Fruit fly (Drosophila melanogaster): ENCODE results near the gene Drsl3.

The Drsl3 gene

dm6 chr3L:3350572-3351343 lies 36.0 kb downstream of the Drsl3 start (continued):
- peak; percentile 31 for TF ChIP-seq CG17359 (tag; optimal IDR thresholded peaks at IDR 0.05)
- TF ChIP-seq shn (GFP tag; optimal IDR thresholded peaks at IDR 0.05): peak; percentile 21
- peak; percentile 6 for TF ChIP-seq NfI (GFP tag; optimal IDR thresholded peaks at IDR 0.05)
- TF ChIP-seq lilli (GFP tag; optimal IDR thresholded peaks at IDR 0.05): peak; percentile 11
- TF ChIP-seq Meics (GFP tag; optimal IDR thresholded peaks at IDR 0.05): peak; percentile 40
- TF ChIP-seq MBD-R2 (GFP tag; IDR thresholded peaks at IDR 0.05): no peak
- TF ChIP-seq sens-2 (GFP tag; IDR thresholded peaks at IDR 0.05): peak; percentile 50; the same call in 1 of the 2 replicates
- peak; percentile 24 for TF ChIP-seq CG13424 (tag; optimal IDR thresholded peaks at IDR 0.05)
- TF ChIP-seq Side (GFP tag; optimal IDR thresholded peaks at IDR 0.05): no peak
- peak; percentile 95 for TF ChIP-seq sd (tag; optimal IDR thresholded peaks at IDR 0.05)
- no peak for TF ChIP-seq CHES-1-like (GFP tag; optimal IDR thresholded peaks at IDR 0.05)
- no peak for TF ChIP-seq CG1024 (GFP tag; IDR thresholded peaks at IDR 0.05)
- peak; percentile 6 for TF ChIP-seq CG7786 (GFP tag; optimal IDR thresholded peaks at IDR 0.05)
- TF ChIP-seq CG12104 (GFP tag; optimal IDR thresholded peaks at IDR 0.05): no peak
- TF ChIP-seq Med (GFP tag): peak; percentile 82
- TF ChIP-seq pnt (GFP tag; optimal IDR thresholded peaks at IDR 0.05): no peak
- TF ChIP-seq tll (GFP tag; optimal IDR thresholded peaks at IDR 0.05): no peak
- 0 out of 2 replicates have a peak, but pooled peaks have one; percentile 7 for TF ChIP-seq CG9932 (GFP tag; IDR thresholded peaks at IDR 0.05)
- 0 out of 2 replicates have a peak, but pooled peaks have one; percentile 26 for TF ChIP-seq slbo (GFP tag; IDR thresholded peaks at IDR 0.05)
- peak in 1 of 2 experiments; percentile 21 for TF ChIP-seq Hr78 (GFP tag; optimal IDR thresholded peaks at IDR 0.05)
- no peak for TF ChIP-seq ranshi (GFP tag; IDR thresholded peaks at IDR 0.05)
- no peak for TF ChIP-seq CG2202 (tag; optimal IDR thresholded peaks at IDR 0.05)
- peak; percentile 62 for TF ChIP-seq Vsx1 (GFP tag; optimal IDR thresholded peaks at IDR 0.05)
- 0 out of 3 replicates have a peak, but pooled peaks have one; percentile 28 for TF ChIP-seq Dbx (GFP tag; IDR thresholded peaks at IDR 0.05)
- peak; percentile 26 for TF ChIP-seq CG10209 (GFP tag; optimal IDR thresholded peaks at IDR 0.05)
- no peak for TF ChIP-seq C15 (GFP tag; IDR thresholded peaks at IDR 0.05)
- TF ChIP-seq CG10274 (GFP tag; optimal IDR thresholded peaks at IDR 0.05): no peak
- TF ChIP-seq crc (GFP tag; optimal IDR thresholded peaks at IDR 0.05): no peak
- peak; percentile 34; the same call in 2 of the 3 replicates for TF ChIP-seq dysf (GFP tag; IDR thresholded peaks at IDR 0.05)
- TF ChIP-seq wdn (GFP tag; IDR thresholded peaks at IDR 0.05): 0 out of 2 replicates have a peak, but pooled peaks have one; percentile 9
- TF ChIP-seq CG17385 (GFP tag; optimal IDR thresholded peaks at IDR 0.05): peak; percentile 22
- no peak for TF ChIP-seq CG13296 (GFP tag; optimal IDR thresholded peaks at IDR 0.05)
- no peak for TF ChIP-seq TFAM (GFP tag; optimal IDR thresholded peaks at IDR 0.05)
- no peak for TF ChIP-seq Neu2 (GFP tag; optimal IDR thresholded peaks at IDR 0.05; ENCODE audit: borderline replicate concordance)
- peak; percentile 3 for TF ChIP-seq odd (GFP tag; optimal IDR thresholded peaks at IDR 0.05)
- TF ChIP-seq esg (GFP tag; conservative IDR thresholded peaks at IDR 0.05): no peak
- no peak for TF ChIP-seq CG9609 (GFP tag; optimal IDR thresholded peaks at IDR 0.05)
- no peak for TF ChIP-seq CG4360 (GFP tag; IDR thresholded peaks at IDR 0.05)
- TF ChIP-seq CG32532 (GFP tag; IDR thresholded peaks at IDR 0.05): no peak; the same call in 1 of the 2 replicates
- TF ChIP-seq CG9727 (GFP tag; optimal IDR thresholded peaks at IDR 0.05): peak; percentile 0
- 0 out of 3 replicates have a peak, but pooled peaks have one; percentile 38 for TF ChIP-seq ken (GFP tag; IDR thresholded peaks at IDR 0.05)
- TF ChIP-seq jigr1 (GFP tag; IDR thresholded peaks at IDR 0.05): no peak
- no peak for TF ChIP-seq aop (GFP tag; IDR thresholded peaks at IDR 0.05)
